Fruit fly (Drosophila melanogaster) whole organism, pupa: ENCODE data around the gene CG8001.

ENCODE experiments used
- CG12605 ChIP-seq: fragments of 200-800 bp; sonication (Bioruptor generic); IDR thresholded peaks from 2 replicates; pipeline ENCODE4 v1.3.6; 2022; ENCODE audit warnings: missing biosample characterization, missing genetic modification characterization
- CG13204 ChIP-seq: fragments of 200-800 bp; sonication (Bioruptor generic); optimal IDR thresholded peaks from 2 replicates; lab custom pipeline; 2018; ENCODE audit warnings: missing biosample characterization, mild to moderate bottlenecking, missing genetic modification characterization, moderate library complexity
- CG14655 ChIP-seq: fragments of 200-800 bp; sonication (Bioruptor generic); optimal IDR thresholded peaks from 3 replicates; lab custom pipeline; 2017; ENCODE audit warnings: mild to moderate bottlenecking, missing biosample characterization, missing genetic modification reagents, missing genetic modification characterization
- CG15710 ChIP-seq: fragments of 200-800 bp; sonication (Bioruptor generic); optimal IDR thresholded peaks from 2 replicates; lab custom pipeline; 2018; ENCODE audit warnings: missing biosample characterization, mild to moderate bottlenecking, missing genetic modification characterization, moderate library complexity
- CG17806 ChIP-seq: fragments of 200-800 bp; sonication (Bioruptor generic); optimal IDR thresholded peaks from 2 replicates; lab custom pipeline; 2018; ENCODE audit warnings: missing biosample characterization, mild to moderate bottlenecking, missing genetic modification characterization, moderate library complexity
- CG34367 ChIP-seq: fragments of 200-800 bp; sonication (Bioruptor generic); optimal IDR thresholded peaks from 2 replicates; lab custom pipeline; 2018; ENCODE audit warnings: missing biosample characterization, mild to moderate bottlenecking, missing genetic modification characterization
- CG8159 ChIP-seq: fragments of 200-800 bp; sonication (Bioruptor generic); optimal IDR thresholded peaks from 3 replicates; lab custom pipeline; 2018; ENCODE audit warnings: missing biosample characterization, mild to moderate bottlenecking, missing genetic modification characterization, moderate library complexity
- CG8301 ChIP-seq: fragments of 200-800 bp; sonication (Bioruptor generic); optimal IDR thresholded peaks from 2 replicates; lab custom pipeline; 2018; ENCODE audit warnings: missing biosample characterization, mild to moderate bottlenecking, missing genetic modification characterization
- CG9948 ChIP-seq: fragments of 200-800 bp; sonication (Bioruptor generic); optimal IDR thresholded peaks from 2 replicates; lab custom pipeline; 2018; ENCODE audit warnings: missing biosample characterization, mild to moderate bottlenecking, missing genetic modification characterization, moderate library complexity
- EcR ChIP-seq: fragments of 200-800 bp; sonication (Bioruptor generic); optimal IDR thresholded peaks from 3 replicates; lab custom pipeline; 2019; ENCODE audit warnings: missing biosample characterization, missing genetic modification characterization, mild to moderate bottlenecking, moderate library complexity, missing genetic modification reagents
- Ets98B ChIP-seq: fragments of 200-800 bp; sonication (Bioruptor generic); IDR thresholded peaks from 2 replicates; pipeline ENCODE4 v1.3.6; 2022; ENCODE audit warnings: missing biosample characterization, missing genetic modification characterization
- Pif1B ChIP-seq: fragments of 200-800 bp; sonication (Bioruptor generic); optimal IDR thresholded peaks from 3 replicates; lab custom pipeline; 2016; ENCODE audit warnings: missing biosample characterization, missing genetic modification characterization
- Snoo ChIP-seq: fragments of 200-800 bp; sonication (Bioruptor generic); optimal IDR thresholded peaks from 3 replicates; lab custom pipeline; 2017; ENCODE audit warnings: missing biosample characterization, mild to moderate bottlenecking, missing genetic modification characterization, inconsistent platforms
- fd96Ca ChIP-seq: fragments of 200-800 bp; sonication (Bioruptor generic); IDR thresholded peaks from 3 replicates; pipeline ENCODE4 v1.3.6; 2022; ENCODE audit warnings: missing biosample characterization, missing genetic modification characterization
- gl ChIP-seq: fragments of 200-800 bp; sonication (Bioruptor generic); optimal IDR thresholded peaks from 2 replicates; lab custom pipeline; 2018; ENCODE audit warnings: missing biosample characterization, mild to moderate bottlenecking, missing genetic modification characterization

The CG8001 gene

dm6 chr3L:1726747-1727146, 29.2 kb upstream of the CG8001 start:
- no peak for TF ChIP-seq CG9948
- TF ChIP-seq CG8301, result no peak
- peak; percentile 9 for TF ChIP-seq EcR (GFP tag; lab: Kevin White, UChicago)

dm6 chr3L:1727431-1727830, 28.5 kb upstream of the CG8001 start:
- TF ChIP-seq EcR (GFP tag; lab: Kevin White, UChicago) (no peak), Snoo (no peak), CG17806 (tag; lab: Kevin White, UChicago) (no peak), fd96Ca (no peak), CG13204 (no peak), CG12605 (no peak)
- TF ChIP-seq, all 21 proteins: peak for 0

- TF ChIP-seq EcR (GFP tag; lab: Kevin White, UChicago) (no peak), CG13204 (no peak)
Observed at dm6 chr3L:1729380-1730159, 26.4 kb upstream of the CG8001 start.

- TF ChIP-seq Snoo, result no peak
- peak; percentile 3 for TF ChIP-seq CG13204
- TF ChIP-seq EcR (GFP tag; lab: Kevin White, UChicago), result peak; percentile 73
- no peak for TF ChIP-seq CG8301
Observed at dm6 chr3L:1730160-1730595, 25.8 kb upstream of the CG8001 start.

dm6 chr3L:1730873-1731272, 25.1 kb upstream of the CG8001 start, which contains the start of gene drpr:
Gene drpr, minus strand, starts transcription at chr3L:1731107.
- peak; percentile 61 for TF ChIP-seq Pif1B
- peak; percentile 15; the same call in 1 of the 2 replicates for TF ChIP-seq Ets98B
- peak; percentile 53 for TF ChIP-seq Snoo
- TF ChIP-seq gl (tag; lab: Kevin White, UChicago), result no peak
- no peak for TF ChIP-seq CG15710 (tag; lab: Kevin White, UChicago)
- peak; percentile 18 for TF ChIP-seq CG8159 (tag; lab: Kevin White, UChicago)

- TF ChIP-seq CG15710 (tag; lab: Kevin White, UChicago) (no peak), CG12605 (peak; percentile 54; the same call in 1 of the 2 replicates)
- TF ChIP-seq, all 21 proteins: peak for 1
Observed at dm6 chr3L:1735603-1736002, 20.4 kb upstream of the CG8001 start, which contains the start of gene Oseg4. Gene Oseg4, minus strand, starts transcription at chr3L:1735767.

- TF ChIP-seq CG34367, result no peak
Observed at dm6 chr3L:1737898-1738322, 18.0 kb upstream of the CG8001 start, which contains the start of gene PIG-Wb. Gene PIG-Wb, minus strand, starts transcription at chr3L:1738106.

- TF ChIP-seq EcR (GFP tag; lab: Kevin White, UChicago), result peak; percentile 3
- TF ChIP-seq CG34367, result no peak
Observed at dm6 chr3L:1738375-1739328, 17.3 kb upstream of the CG8001 start, which contains the start of gene Gk2. Gene Gk2, plus strand, starts transcription at chr3L:1738407.

- peak; percentile 78 for TF ChIP-seq EcR (GFP tag; lab: Kevin White, UChicago)
- no peak for TF ChIP-seq Pif1B
- no peak for TF ChIP-seq CG15710 (tag; lab: Kevin White, UChicago)
- TF ChIP-seq CG8159 (tag; lab: Kevin White, UChicago), result no peak
- no peak for TF ChIP-seq CG9948
- no peak for TF ChIP-seq CG14655 (GFP tag; lab: Kevin White, UChicago)
- TF ChIP-seq gl (tag; lab: Kevin White, UChicago), result peak; percentile 5
- TF ChIP-seq CG13204, result no peak
- TF ChIP-seq Ets98B, result no peak
- no peak for TF ChIP-seq Snoo
- TF ChIP-seq, all 21 proteins: peak for 2
Observed at dm6 chr3L:1739522-1740128, 16.3 kb upstream of the CG8001 start.
